Worm (Caenorhabditis elegans): ENCODE results near the gene lipl-1.

ce11 chrV:12907436-12907835, 12.3 kb upstream of the lipl-1 start:
- no peak for TF ChIP-seq mdl-1 (tag; optimal IDR thresholded peaks at IDR 0.05)
- no peak for TF ChIP-seq pha-4 (GFP tag; IDR thresholded peaks at IDR 0.05)
- TF ChIP-seq pha-4 (tag; optimal IDR thresholded peaks at IDR 0.05), result no peak
- no peak for TF ChIP-seq ceh-82 (tag; optimal IDR thresholded peaks at IDR 0.05)
- TF ChIP-seq T26A8.4 (GFP tag; IDR thresholded peaks at IDR 0.05), result no peak
- no peak for TF ChIP-seq unc-39 (tag; optimal IDR thresholded peaks at IDR 0.05)
- TF ChIP-seq fos-1 (tag; optimal IDR thresholded peaks at IDR 0.05), result no peak
- TF ChIP-seq daf-12 (tag; optimal IDR thresholded peaks at IDR 0.05), result no peak
- TF ChIP-seq jun-1 (tag; optimal IDR thresholded peaks at IDR 0.05), result no peak
- TF ChIP-seq ces-1 (GFP tag; optimal IDR thresholded peaks at IDR 0.05), result no peak
- no peak for TF ChIP-seq ztf-11 (tag; optimal IDR thresholded peaks at IDR 0.05)
